Worm (Caenorhabditis elegans) whole organism, midembryonic: Measurements from ENCODE around the gene F56B3.9.

Source experiments
- T22C8.4 ChIP-seq: fragments of 200-800 bp; sonication (Bioruptor generic); IDR thresholded peaks from 2 replicates; pipeline ENCODE4 v1.3.6; 2022; ENCODE audit warnings: missing genetic modification characterization, missing compliant biosample characterization
- cog-1 ChIP-seq: sonication (generic microtip); optimal IDR thresholded peaks from 2 replicates; lab custom pipeline; 2016; ENCODE audit warnings: missing genetic modification characterization, missing compliant biosample characterization
- flt-1 ChIP-seq: fragments of 200-800 bp; sonication (Bioruptor generic); IDR thresholded peaks from 2 replicates; pipeline ENCODE4 v1.3.6; 2022; ENCODE audit warnings: missing genetic modification characterization, missing compliant biosample characterization
- klf-2 ChIP-seq: fragments of 200-800 bp; sonication (Bioruptor generic); conservative IDR thresholded peaks from 2 replicates; pipeline ENCODE4 v1.3.6; 2022; ENCODE audit warnings: missing genetic modification reagents, missing genetic modification characterization, missing compliant biosample characterization
- med-1 ChIP-seq: sonication (generic microtip); optimal IDR thresholded peaks from 2 replicates; lab custom pipeline; 2017; ENCODE audit warnings: missing genetic modification characterization, mild to moderate bottlenecking, missing compliant biosample characterization, antibody characterized with exemption, missing genetic modification reagents; ENCODE audit not compliant: insufficient read depth
- ref-1 ChIP-seq: fragments of 200-800 bp; sonication (Bioruptor generic); conservative IDR thresholded peaks from 2 replicates; pipeline ENCODE4 v1.3.6; 2022; ENCODE audit warnings: missing genetic modification reagents, missing genetic modification characterization, missing compliant biosample characterization
- tab-1 ChIP-seq: fragments of 200-800 bp; sonication (Bioruptor generic); IDR thresholded peaks from 2 replicates; pipeline ENCODE4 v1.3.6; 2022; ENCODE audit warnings: missing genetic modification characterization, missing compliant biosample characterization
- ztf-29 ChIP-seq: fragments of 200-800 bp; sonication (Bioruptor generic); IDR thresholded peaks from 2 replicates; pipeline ENCODE4 v1.3.6; 2022; ENCODE audit warnings: missing genetic modification reagents, missing genetic modification characterization, missing compliant biosample characterization

DNA sequence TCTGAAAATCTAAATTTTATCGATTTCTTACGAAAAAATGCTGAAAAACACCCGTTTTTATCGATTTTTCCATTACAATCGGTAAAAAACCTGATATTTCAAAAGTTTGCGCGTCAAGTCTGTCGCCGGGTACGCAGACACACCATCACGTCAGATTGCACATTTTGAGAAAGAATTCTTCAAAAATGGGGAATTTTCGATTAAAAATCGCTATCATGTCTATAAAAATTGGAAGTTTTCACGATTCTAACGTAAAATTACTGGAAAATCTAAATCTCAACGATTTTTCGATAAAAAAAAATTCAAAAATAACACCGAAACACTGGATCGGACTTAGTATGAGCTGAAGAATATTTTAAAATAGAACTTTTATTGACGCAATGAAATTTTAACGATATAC, 23.1 kb downstream of the F56B3.9 start, which contains the start of gene F56B3.4:
- TF ChIP-seq ztf-29 (GFP tag; lab: Robert Waterston, UW) (no peak), flt-1 (no peak), med-1 (GFP tag; lab: Kevin White, UChicago) (no peak), T22C8.4 (GFP tag; lab: Robert Waterston, UW) (no peak), ref-1 (GFP tag; lab: Robert Waterston, UW) (no peak), tab-1 (GFP tag; lab: Robert Waterston, UW) (no peak), cog-1 (tag; lab: Kevin White, UChicago) (no peak), klf-2 (GFP tag; lab: Robert Waterston, UW) (no peak)
